Worm (Caenorhabditis elegans) whole organism, L3 larva: ENCODE measurements around the gene T01G6.10.

Experiments
- ZK546.5 ChIP-seq: sonication (generic microtip); optimal IDR thresholded peaks from 2 replicates; lab custom pipeline; 2017; ENCODE audit warnings: missing biosample characterization, missing genetic modification characterization
- aly-2 ChIP-seq: fragments of 150-350 bp; optimal IDR thresholded peaks from 2 replicates; lab custom pipeline; 2014; ENCODE audit warnings: missing biosample characterization, missing genetic modification characterization
- ama-1 ChIP-seq: fragments of 150-350 bp; optimal IDR thresholded peaks from 2 replicates; lab custom pipeline; 2018
- ceh-16 ChIP-seq: sonication (generic microtip); optimal IDR thresholded peaks from 2 replicates; lab custom pipeline; 2017; ENCODE audit warnings: missing biosample characterization, missing genetic modification characterization
- ceh-28 ChIP-seq: fragments of 150-350 bp; optimal IDR thresholded peaks from 2 replicates; lab custom pipeline; 2014; ENCODE audit warnings: missing biosample characterization, missing genetic modification reagents, missing genetic modification characterization
- elt-1 ChIP-seq: fragments of 150-350 bp; optimal IDR thresholded peaks from 2 replicates; lab custom pipeline; 2014; ENCODE audit warnings: missing biosample characterization, missing genetic modification characterization
- elt-2 ChIP-seq: sonication (generic microtip); optimal IDR thresholded peaks from 2 replicates; lab custom pipeline; 2016; ENCODE audit warnings: missing genetic modification reagents, mild to moderate bottlenecking, missing genetic modification characterization, missing compliant biosample characterization
- eor-1 ChIP-seq, 2 experiments: fragments of 150-350 bp; optimal IDR thresholded peaks; 2 replicates each; lab custom pipeline; 2014 to 2018; ENCODE audit warnings: missing biosample characterization in 2 of 2, missing genetic modification characterization in 2 of 2
- fkh-2 ChIP-seq: fragments of 150-350 bp; optimal IDR thresholded peaks from 2 replicates; lab custom pipeline; 2014; ENCODE audit warnings: missing biosample characterization, missing genetic modification reagents, missing genetic modification characterization
- fos-1 ChIP-seq: fragments of 150-350 bp; optimal IDR thresholded peaks from 2 replicates; lab custom pipeline; 2014; ENCODE audit warnings: missing biosample characterization, missing genetic modification characterization
- hmg-11 ChIP-seq: sonication (generic microtip); optimal IDR thresholded peaks from 2 replicates; lab custom pipeline; 2016; ENCODE audit warnings: missing genetic modification characterization, missing compliant biosample characterization
- jun-1 ChIP-seq: fragments of 150-350 bp; optimal IDR thresholded peaks from 2 replicates; lab custom pipeline; 2014; ENCODE audit warnings: missing biosample characterization, missing genetic modification reagents, missing genetic modification characterization
- lin-15B ChIP-seq: fragments of 150-350 bp; optimal IDR thresholded peaks from 2 replicates; lab custom pipeline; 2014; ENCODE audit warnings: missing biosample characterization, missing genetic modification characterization
- lin-39 ChIP-seq: fragments of 150-350 bp; optimal IDR thresholded peaks from 2 replicates; lab custom pipeline; 2018; ENCODE audit warnings: missing biosample characterization, missing genetic modification reagents, missing genetic modification characterization
- lsy-12 ChIP-seq: sonication (generic microtip); optimal IDR thresholded peaks from 2 replicates; lab custom pipeline; 2016; ENCODE audit warnings: mild to moderate bottlenecking, missing genetic modification characterization, missing compliant biosample characterization
- nhr-11 ChIP-seq: fragments of 150-350 bp; optimal IDR thresholded peaks from 2 replicates; lab custom pipeline; 2014; ENCODE audit warnings: missing biosample characterization, missing genetic modification characterization
- nhr-23 ChIP-seq: fragments of 150-350 bp; optimal IDR thresholded peaks from 2 replicates; lab custom pipeline; 2014; ENCODE audit warnings: missing biosample characterization, missing genetic modification reagents, missing genetic modification characterization
- nhr-25 ChIP-seq: sonication (generic microtip); optimal IDR thresholded peaks from 2 replicates; lab custom pipeline; 2017; ENCODE audit warnings: missing biosample characterization, missing genetic modification characterization
- nhr-28 ChIP-seq: fragments of 150-350 bp; optimal IDR thresholded peaks from 2 replicates; lab custom pipeline; 2014; ENCODE audit warnings: missing biosample characterization, missing genetic modification characterization
- nhr-43 ChIP-seq: sonication (generic microtip); optimal IDR thresholded peaks from 2 replicates; lab custom pipeline; 2016; ENCODE audit warnings: mild to moderate bottlenecking, missing genetic modification characterization, missing compliant biosample characterization; ENCODE audit not compliant: poor library complexity, severe bottlenecking
- nhr-67 ChIP-seq: fragments of 150-350 bp; optimal IDR thresholded peaks from 2 replicates; lab custom pipeline; 2014; ENCODE audit warnings: missing biosample characterization, missing genetic modification characterization
- nhr-76 ChIP-seq: fragments of 150-350 bp; sonication (generic microtip); optimal IDR thresholded peaks from 5 replicates; lab custom pipeline; 2014; ENCODE audit warnings: missing biosample characterization, missing genetic modification characterization
- nhr-77 ChIP-seq: fragments of 150-350 bp; optimal IDR thresholded peaks from 2 replicates; lab custom pipeline; 2014; ENCODE audit warnings: missing biosample characterization, missing genetic modification characterization
- pha-4 ChIP-seq: fragments of 150-350 bp; optimal IDR thresholded peaks from 2 replicates; lab custom pipeline; 2014; ENCODE audit warnings: missing biosample characterization, missing genetic modification reagents, missing genetic modification characterization
- pqm-1 ChIP-seq: fragments of 150-350 bp; optimal IDR thresholded peaks from 2 replicates; lab custom pipeline; 2017; ENCODE audit warnings: missing biosample characterization, missing genetic modification characterization, inconsistent platforms
- snpc-4 ChIP-seq: fragments of 150-350 bp; optimal IDR thresholded peaks from 2 replicates; lab custom pipeline; 2014; ENCODE audit warnings: missing biosample characterization, missing genetic modification characterization
- tbx-2 ChIP-seq: sonication (generic microtip); optimal IDR thresholded peaks from 2 replicates; lab custom pipeline; 2016; ENCODE audit warnings: mild to moderate bottlenecking, missing genetic modification characterization, missing compliant biosample characterization
- unc-39 ChIP-seq: sonication (generic microtip); optimal IDR thresholded peaks from 4 replicates; lab custom pipeline; 2017; ENCODE audit warnings: missing biosample characterization, missing genetic modification characterization
- unc-62 ChIP-seq: fragments of 150-350 bp; sonication (generic microtip); optimal IDR thresholded peaks from 4 replicates; lab custom pipeline; 2014; ENCODE audit warnings: missing biosample characterization, missing genetic modification reagents, missing genetic modification characterization
- ztf-11 ChIP-seq: fragments of 150-350 bp; optimal IDR thresholded peaks from 2 replicates; lab custom pipeline; 2014; ENCODE audit warnings: missing biosample characterization, missing genetic modification characterization
- ztf-4 ChIP-seq: fragments of 150-350 bp; optimal IDR thresholded peaks from 2 replicates; lab custom pipeline; 2014; ENCODE audit warnings: missing biosample characterization, missing genetic modification characterization

T01G6.10 gene

ce11 chrV:502803-503273 lies at the start of gene T01G6.10:
TSS of gene T01G6.10 (minus strand) at chrV:503223.
- TF ChIP-seq ceh-28 (no peak), nhr-76 (no peak), nhr-28 (tag; lab: Kevin White, UChicago) (no peak), unc-62 (GFP tag; lab: Kevin White, UChicago) (no peak), hmg-11 (tag; lab: Kevin White, UChicago) (no peak), lsy-12 (tag; lab: Kevin White, UChicago) (no peak), nhr-23 (no peak), unc-39 (no peak), ceh-16 (no peak), ztf-4 (tag; lab: Kevin White, UChicago) (no peak)

ce11 chrV:552406-552805 lies 49.4 kb upstream of the T01G6.10 start:
- no peak for TF ChIP-seq hmg-11 (tag; lab: Kevin White, UChicago)
- TF ChIP-seq nhr-43, result no peak
- TF ChIP-seq ceh-16, result no peak
- TF ChIP-seq lin-15B (tag; lab: Kevin White, UChicago), result no peak
- TF ChIP-seq ZK546.5, result no peak
- no peak for TF ChIP-seq aly-2 (tag; lab: Kevin White, UChicago)
- TF ChIP-seq pqm-1 (tag; lab: Kevin White, UChicago), result no peak
- no peak for TF ChIP-seq pha-4 (tag; lab: Kevin White, UChicago)
- no peak for TF ChIP-seq nhr-77 (tag; lab: Kevin White, UChicago)
- no peak for TF ChIP-seq unc-62 (GFP tag; lab: Kevin White, UChicago)
- TF ChIP-seq nhr-67, result no peak
- TF ChIP-seq jun-1 (tag; lab: Kevin White, UChicago), result no peak
- TF ChIP-seq elt-1 (tag; lab: Kevin White, UChicago), result no peak
- no peak for TF ChIP-seq fkh-2 (tag; lab: Kevin White, UChicago)
- no peak for TF ChIP-seq ceh-28
- TF ChIP-seq tbx-2 (tag; lab: Kevin White, UChicago), result no peak
- no peak for TF ChIP-seq nhr-28 (tag; lab: Kevin White, UChicago)
- no peak for TF ChIP-seq snpc-4 (tag; lab: Kevin White, UChicago)

- no peak for TF ChIP-seq pha-4 (tag; lab: Kevin White, UChicago)
- TF ChIP-seq lin-39 (tag; lab: Kevin White, UChicago), result no peak
- TF ChIP-seq pqm-1 (tag; lab: Kevin White, UChicago), result no peak
- TF ChIP-seq elt-2 (tag; lab: Kevin White, UChicago), result no peak
- TF ChIP-seq jun-1 (tag; lab: Kevin White, UChicago), result no peak
- no peak for TF ChIP-seq fos-1
- no peak for TF ChIP-seq lin-15B (tag; lab: Kevin White, UChicago)
- no peak for TF ChIP-seq fkh-2 (tag; lab: Kevin White, UChicago)
- TF ChIP-seq ztf-11 (tag; lab: Kevin White, UChicago), result no peak
- no peak for TF ChIP-seq ama-1
- TF ChIP-seq hmg-11 (tag; lab: Kevin White, UChicago), result no peak
- no peak for TF ChIP-seq ztf-4 (tag; lab: Kevin White, UChicago)
- no peak for TF ChIP-seq nhr-77 (tag; lab: Kevin White, UChicago)
Observed at ce11 chrV:547980-548379, 45.0 kb upstream of the T01G6.10 start, which contains the start of gene C14C6.6. TSS of gene C14C6.6 (minus strand) at chrV:548080.

ce11 chrV:543169-543568 lies 40.1 kb upstream of the T01G6.10 start, which contains the start of gene C14C6.3:
TSS of gene C14C6.3 (plus strand) at chrV:543469.
- no peak for TF ChIP-seq nhr-28 (tag; lab: Kevin White, UChicago)
- TF ChIP-seq elt-1 (tag; lab: Kevin White, UChicago), result peak; percentile 64
- no peak for TF ChIP-seq lin-39 (tag; lab: Kevin White, UChicago)
- no peak for TF ChIP-seq unc-62 (GFP tag; lab: Kevin White, UChicago)
- no peak for TF ChIP-seq nhr-11 (tag; lab: Kevin White, UChicago)

- TF ChIP-seq nhr-28 (tag; lab: Kevin White, UChicago) (no peak), elt-1 (tag; lab: Kevin White, UChicago) (peak; percentile 68), nhr-25 (no peak)
Observed at ce11 chrV:541470-541869, 38.4 kb upstream of the T01G6.10 start.

- TF ChIP-seq nhr-43 (peak; percentile 67), nhr-23 (peak; percentile 87), elt-1 (tag; lab: Kevin White, UChicago) (peak; percentile 95), ceh-28 (no peak), pha-4 (tag; lab: Kevin White, UChicago) (no peak), nhr-25 (peak; percentile 32), eor-1 (tag; optimal IDR thresholded peaks at IDR 0.05; lab: Kevin White, UChicago) (no peak)
- TF ChIP-seq, all 47 proteins: peak for 4
Observed at ce11 chrV:539040-539510, 36.1 kb upstream of the T01G6.10 start, which contains the start of gene nhr-155. TSS of gene nhr-155 (plus strand) at chrV:539460.
